Worm (Caenorhabditis elegans) whole organism, midembryonic: ENCODE measurements around the gene lgc-33.
A peak's percentile ranks its signal among the peaks of the same experiment; 100 is the strongest.

Experiments
- T22C8.4 ChIP-seq: fragments of 200-800 bp; sonication (Bioruptor generic); IDR thresholded peaks from 2 replicates; pipeline ENCODE4 v1.3.6; 2022; ENCODE audit warnings: missing genetic modification characterization, missing compliant biosample characterization
- cog-1 ChIP-seq: sonication (generic microtip); optimal IDR thresholded peaks from 2 replicates; lab custom pipeline; 2016; ENCODE audit warnings: missing genetic modification characterization, missing compliant biosample characterization
- flt-1 ChIP-seq: fragments of 200-800 bp; sonication (Bioruptor generic); IDR thresholded peaks from 2 replicates; pipeline ENCODE4 v1.3.6; 2022; ENCODE audit warnings: missing genetic modification characterization, missing compliant biosample characterization
- klf-2 ChIP-seq: fragments of 200-800 bp; sonication (Bioruptor generic); conservative IDR thresholded peaks from 2 replicates; pipeline ENCODE4 v1.3.6; 2022; ENCODE audit warnings: missing genetic modification reagents, missing genetic modification characterization, missing compliant biosample characterization
- med-1 ChIP-seq: sonication (generic microtip); optimal IDR thresholded peaks from 2 replicates; lab custom pipeline; 2017; ENCODE audit warnings: missing genetic modification characterization, mild to moderate bottlenecking, missing compliant biosample characterization, antibody characterized with exemption, missing genetic modification reagents; ENCODE audit not compliant: insufficient read depth
- ref-1 ChIP-seq: fragments of 200-800 bp; sonication (Bioruptor generic); conservative IDR thresholded peaks from 2 replicates; pipeline ENCODE4 v1.3.6; 2022; ENCODE audit warnings: missing genetic modification reagents, missing genetic modification characterization, missing compliant biosample characterization
- tab-1 ChIP-seq: fragments of 200-800 bp; sonication (Bioruptor generic); IDR thresholded peaks from 2 replicates; pipeline ENCODE4 v1.3.6; 2022; ENCODE audit warnings: missing genetic modification characterization, missing compliant biosample characterization
- ztf-23 ChIP-seq: fragments of 200-800 bp; sonication (Bioruptor generic); IDR thresholded peaks from 2 replicates; pipeline ENCODE4 v1.3.6; 2022; ENCODE audit warnings: missing genetic modification reagents, missing genetic modification characterization, missing compliant biosample characterization
- ztf-29 ChIP-seq: fragments of 200-800 bp; sonication (Bioruptor generic); IDR thresholded peaks from 2 replicates; pipeline ENCODE4 v1.3.6; 2022; ENCODE audit warnings: missing genetic modification reagents, missing genetic modification characterization, missing compliant biosample characterization

Gene lgc-33

DNA sequence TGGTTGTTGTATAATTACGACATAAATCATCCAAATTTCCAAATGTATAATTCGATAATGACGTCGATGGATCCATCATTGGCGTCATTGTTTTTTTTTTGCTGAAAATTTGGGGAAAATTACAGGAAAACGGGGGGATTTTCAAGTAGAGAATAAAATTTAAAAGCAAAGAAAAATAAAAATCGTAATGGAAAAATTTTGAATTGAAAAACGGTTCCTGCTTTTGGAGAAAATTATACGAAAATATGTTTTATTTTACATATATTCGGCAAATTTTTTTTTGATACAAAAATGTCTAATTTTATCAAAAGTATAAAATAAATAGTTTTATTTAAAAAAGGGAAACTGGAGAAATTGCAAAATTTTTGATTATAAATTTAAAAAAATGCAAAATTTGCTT lies 20.4 kb upstream of the lgc-33 start, which contains the start of gene zipt-15:
TSS of gene zipt-15 (minus strand) at position 101 of the 400 bp plus-strand sequence.
- TF ChIP-seq cog-1 (tag; lab: Kevin White, UChicago) (no peak), tab-1 (GFP tag; lab: Robert Waterston, UW) (no peak)

DNA sequence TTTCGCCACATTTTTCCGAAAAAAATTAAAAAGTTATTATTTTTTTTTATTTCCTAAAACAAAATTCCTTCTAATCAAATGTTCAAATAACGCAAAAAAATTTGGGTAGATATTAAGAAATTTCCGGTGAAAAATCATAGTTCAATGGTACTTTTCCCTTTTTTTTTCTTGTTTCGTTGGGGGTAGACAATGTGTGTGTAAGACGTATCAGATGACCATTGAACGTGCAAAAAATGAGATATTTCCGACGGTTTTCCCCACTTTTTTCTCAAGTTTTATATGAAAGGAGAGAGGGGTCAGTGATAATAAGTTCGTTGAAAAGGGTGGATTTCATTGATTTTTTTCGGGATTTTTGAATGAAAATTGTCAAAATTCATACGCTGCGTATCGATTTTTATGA lies 19.2 kb upstream of the lgc-33 start:
- TF ChIP-seq med-1 (no peak), T22C8.4 (GFP tag; lab: Robert Waterston, UW) (no peak), cog-1 (tag; lab: Kevin White, UChicago) (no peak), ztf-29 (GFP tag; lab: Robert Waterston, UW) (no peak), klf-2 (GFP tag; lab: Robert Waterston, UW) (no peak), ztf-23 (GFP tag; lab: Robert Waterston, UW) (no peak), flt-1 (no peak), tab-1 (GFP tag; lab: Robert Waterston, UW) (no peak), ref-1 (GFP tag; lab: Robert Waterston, UW) (no peak)

DNA sequence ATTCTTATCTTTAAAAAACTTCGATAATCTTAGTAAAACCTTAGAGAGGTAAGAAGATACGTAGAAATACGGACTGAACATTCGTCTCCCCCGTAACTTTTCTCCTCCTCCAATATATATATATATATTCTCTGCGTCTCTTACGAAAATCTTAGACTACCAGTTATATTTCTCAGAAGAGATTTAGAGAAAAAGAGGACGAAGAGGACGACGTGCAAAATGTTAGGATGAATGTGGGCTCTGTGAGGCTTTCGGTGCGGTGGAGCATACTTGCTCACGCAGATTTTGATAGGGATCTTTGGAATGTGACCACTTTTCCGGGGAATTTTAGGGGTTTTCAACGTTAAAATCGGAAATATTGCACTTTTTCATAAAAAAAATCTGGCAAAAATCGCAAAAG lies 16.9 kb upstream of the lgc-33 start:
- TF ChIP-seq ztf-29 (GFP tag; lab: Robert Waterston, UW) (peak; percentile 54; the same call in 1 of the 2 replicates), cog-1 (tag; lab: Kevin White, UChicago) (peak; percentile 67), tab-1 (GFP tag; lab: Robert Waterston, UW) (no peak), klf-2 (GFP tag; lab: Robert Waterston, UW) (no peak), ztf-23 (GFP tag; lab: Robert Waterston, UW) (no peak), T22C8.4 (GFP tag; lab: Robert Waterston, UW) (no peak), ref-1 (GFP tag; lab: Robert Waterston, UW) (no peak), flt-1 (no peak), med-1 (no peak)

DNA sequence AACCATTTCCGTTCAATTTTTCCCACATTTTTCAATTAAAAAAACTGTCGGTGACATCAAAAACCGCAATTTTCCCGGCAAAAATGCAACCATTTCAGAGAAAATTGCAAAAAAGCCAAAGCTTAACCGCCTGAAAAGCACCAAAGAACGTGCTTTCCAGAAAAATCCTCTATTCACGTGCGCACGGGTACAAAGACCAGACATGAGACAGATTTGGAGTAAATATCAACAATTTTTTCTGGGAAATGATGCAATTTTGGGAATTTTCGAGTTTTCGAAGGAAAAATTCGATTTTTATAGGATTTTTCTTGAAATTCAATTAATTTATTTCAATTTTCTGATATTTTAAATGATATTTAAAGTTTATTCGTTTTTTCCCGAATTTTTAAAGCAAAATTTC lies 16.2 kb upstream of the lgc-33 start:
- TF ChIP-seq ztf-29 (GFP tag; lab: Robert Waterston, UW) (no peak), ref-1 (GFP tag; lab: Robert Waterston, UW) (no peak)

DNA sequence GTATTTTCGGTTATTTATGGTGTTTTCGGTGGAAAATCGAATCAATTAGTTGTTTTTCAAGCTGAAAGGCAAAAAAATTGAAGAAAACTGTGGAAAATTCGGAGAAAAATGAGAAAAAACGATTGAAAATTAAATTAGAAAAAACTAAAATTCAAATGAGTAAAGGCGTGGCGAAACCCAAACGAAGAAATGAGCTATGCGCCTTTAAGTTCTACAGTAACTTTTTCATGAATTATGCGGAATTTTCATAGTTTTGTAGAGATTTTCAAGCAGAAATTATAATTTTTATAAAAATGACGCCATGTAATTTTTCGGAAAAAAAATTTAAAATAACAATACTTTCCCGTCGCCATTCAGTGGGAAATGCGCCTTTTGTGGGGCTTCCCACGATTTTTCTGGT lies 15.6 kb upstream of the lgc-33 start:
- TF ChIP-seq ztf-29 (GFP tag; lab: Robert Waterston, UW) (no peak), ref-1 (GFP tag; lab: Robert Waterston, UW) (no peak), flt-1 (no peak), klf-2 (GFP tag; lab: Robert Waterston, UW) (no peak), ztf-23 (GFP tag; lab: Robert Waterston, UW) (no peak), T22C8.4 (GFP tag; lab: Robert Waterston, UW) (no peak), cog-1 (tag; lab: Kevin White, UChicago) (no peak), med-1 (no peak), tab-1 (GFP tag; lab: Robert Waterston, UW) (no peak)

DNA sequence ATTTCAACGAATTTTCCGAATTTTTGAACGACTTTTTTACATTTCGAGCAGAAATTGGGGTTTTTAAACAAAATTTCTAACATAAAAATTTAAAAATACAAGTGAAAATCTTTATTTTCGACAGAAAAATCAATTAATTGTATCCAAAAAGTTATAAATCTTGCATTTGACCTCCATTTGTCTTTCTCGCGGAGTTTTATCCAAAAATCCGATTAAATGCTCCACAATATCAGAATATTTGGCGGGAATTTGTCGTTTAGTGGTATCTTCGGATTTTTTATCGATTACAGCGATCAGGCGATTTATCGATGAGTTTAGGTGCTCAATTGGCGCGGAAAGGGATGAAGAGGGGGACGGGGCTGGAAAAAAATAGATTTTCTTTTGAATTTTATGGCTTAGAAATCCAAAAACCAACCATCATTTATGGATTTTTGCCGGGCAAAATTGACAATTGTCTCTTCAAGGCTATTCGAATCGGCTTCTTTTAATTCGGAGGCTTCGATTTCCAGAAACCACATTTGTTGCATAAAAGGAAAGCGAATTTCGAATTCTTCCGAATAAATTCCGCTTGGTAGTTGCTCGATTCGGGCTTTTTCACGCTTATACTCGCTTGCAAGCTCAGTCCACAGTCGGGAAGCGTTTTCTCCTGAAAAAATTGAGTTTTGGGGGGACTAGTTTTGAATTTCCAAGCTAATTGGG lies 14.9 kb upstream of the lgc-33 start:
- no peak for TF ChIP-seq ztf-23 (GFP tag; lab: Robert Waterston, UW)

DNA sequence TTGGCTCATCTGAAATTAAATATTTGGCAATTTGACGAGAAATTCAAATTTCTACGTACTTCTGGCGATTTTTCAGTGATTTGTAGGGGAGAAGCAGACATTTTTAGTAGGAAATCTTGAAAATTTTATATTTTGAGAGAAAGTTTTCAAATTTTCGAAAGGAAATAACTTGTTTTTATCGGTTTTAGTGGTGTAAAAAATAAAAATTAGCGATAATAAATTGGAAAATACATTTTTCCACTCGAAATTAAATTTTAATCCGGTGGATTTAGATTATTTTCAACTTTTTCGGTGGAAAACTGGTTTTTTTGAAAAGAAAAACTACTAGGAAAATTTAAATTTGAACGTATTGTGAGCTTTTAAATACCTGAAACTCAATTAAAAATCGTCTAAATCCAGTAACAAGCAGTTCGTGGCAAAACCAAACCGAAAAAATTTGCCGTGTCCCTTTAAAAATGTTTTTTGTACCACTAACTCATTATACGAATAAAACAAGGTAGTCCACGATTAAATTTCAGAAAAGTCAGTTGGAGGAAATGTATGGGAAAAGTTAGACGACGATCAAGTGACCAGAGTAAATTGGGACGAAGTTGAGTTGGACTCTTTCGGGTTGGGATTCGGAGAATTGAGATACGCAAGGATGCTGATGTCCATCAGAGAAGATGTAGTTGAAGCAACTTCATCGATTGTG lies 13.4 kb upstream of the lgc-33 start, which contains the start of the genes madf-1 and Y55F3BR.10:
TSS of gene madf-1 (minus strand) at position 101 of the 691 bp plus-strand sequence.
TSS of gene Y55F3BR.10 (plus strand) at position 641 of the 691 bp plus-strand sequence.
- no peak for TF ChIP-seq med-1
- no peak for TF ChIP-seq ref-1 (GFP tag; lab: Robert Waterston, UW)

DNA sequence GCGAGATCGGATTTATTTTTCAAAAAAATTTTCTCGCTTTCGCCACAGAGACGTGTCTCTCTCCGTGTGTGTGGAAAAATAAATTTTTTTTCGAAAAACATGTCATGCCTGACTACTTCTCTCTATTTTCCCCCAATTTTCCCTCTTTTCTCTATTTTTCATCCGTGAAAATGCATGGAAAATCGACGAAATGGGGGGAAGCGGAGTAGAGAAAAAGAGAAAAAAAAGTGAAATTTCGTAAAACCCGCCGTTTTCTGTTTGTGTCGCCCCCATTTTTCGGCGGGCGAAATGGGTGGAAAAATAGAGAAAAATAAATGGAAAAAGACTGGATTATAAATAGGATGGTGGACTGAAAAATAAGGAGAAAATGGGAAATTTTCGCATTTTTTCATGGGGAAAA lies 11.8 kb upstream of the lgc-33 start:
- TF ChIP-seq tab-1 (GFP tag; lab: Robert Waterston, UW) (no peak), ztf-23 (GFP tag; lab: Robert Waterston, UW) (no peak), T22C8.4 (GFP tag; lab: Robert Waterston, UW) (no peak), ztf-29 (GFP tag; lab: Robert Waterston, UW) (no peak), med-1 (no peak), cog-1 (tag; lab: Kevin White, UChicago) (no peak), ref-1 (GFP tag; lab: Robert Waterston, UW) (no peak), flt-1 (no peak), klf-2 (GFP tag; lab: Robert Waterston, UW) (no peak)

DNA sequence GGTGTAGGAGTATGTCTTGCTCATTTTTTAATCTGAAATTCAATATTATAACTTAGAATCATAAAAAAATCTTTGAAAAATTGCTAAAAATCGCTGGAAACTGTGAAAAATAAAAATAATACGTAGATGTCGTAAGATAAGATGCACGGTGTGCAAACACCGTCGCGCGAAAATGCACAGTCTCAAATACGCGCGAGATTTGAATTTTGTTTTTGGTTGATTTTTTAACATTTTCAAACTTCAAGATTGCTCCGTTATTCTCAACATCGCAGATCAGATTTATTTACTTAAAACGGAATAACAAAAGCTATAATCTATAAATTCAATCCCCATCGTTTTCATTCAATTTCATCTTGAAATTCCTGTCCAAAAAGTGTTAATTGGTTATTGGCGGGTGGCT lies 3.2 kb upstream of the lgc-33 start, which contains the start of gene Y55F3BR.6:
TSS of gene Y55F3BR.6 (minus strand) at position 32 of the 400 bp plus-strand sequence.
- TF ChIP-seq klf-2 (GFP tag; lab: Robert Waterston, UW), result no peak
- no peak for TF ChIP-seq ztf-23 (GFP tag; lab: Robert Waterston, UW)
- no peak for TF ChIP-seq ref-1 (GFP tag; lab: Robert Waterston, UW)
- TF ChIP-seq med-1, result no peak

DNA sequence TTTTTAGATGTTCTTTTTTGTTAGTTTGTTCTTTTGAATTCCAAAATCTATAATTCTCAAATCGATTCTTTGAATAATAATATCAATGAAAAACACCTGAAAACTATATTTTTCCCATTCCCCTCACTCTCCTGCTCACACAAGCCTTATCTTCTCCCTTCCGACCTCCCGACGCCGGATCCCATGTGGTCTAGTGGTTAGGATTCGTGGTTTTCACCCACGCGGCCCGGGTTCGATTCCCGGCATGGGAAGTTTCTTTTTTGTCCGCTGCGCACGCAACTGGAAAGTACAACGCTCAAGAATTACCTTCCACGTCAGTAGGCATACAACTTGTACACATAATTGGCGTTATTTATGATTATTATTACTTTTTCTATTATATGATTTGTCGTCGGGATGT lies 2.7 kb upstream of the lgc-33 start:
- no peak for TF ChIP-seq cog-1 (tag; lab: Kevin White, UChicago)
- peak; percentile 69 for TF ChIP-seq ztf-23 (GFP tag; lab: Robert Waterston, UW)
- peak; percentile 76 for TF ChIP-seq tab-1 (GFP tag; lab: Robert Waterston, UW)
- no peak for TF ChIP-seq med-1
- peak; percentile 25; the same call in 1 of the 2 replicates for TF ChIP-seq ztf-29 (GFP tag; lab: Robert Waterston, UW)
- 0 out of 2 replicates have a peak, but pooled peaks have one; percentile 54 for TF ChIP-seq T22C8.4 (GFP tag; lab: Robert Waterston, UW)
- TF ChIP-seq ref-1 (GFP tag; lab: Robert Waterston, UW), result peak; percentile 35; the same call in 1 of the 2 replicates
- peak; percentile 83 for TF ChIP-seq flt-1
- 0 out of 2 replicates have a peak, but pooled peaks have one; percentile 56 for TF ChIP-seq klf-2 (GFP tag; lab: Robert Waterston, UW)
